Worm (Caenorhabditis elegans) whole organism, L3 larva: ENCODE data around the gene bgal-2.

Source experiments
- ama-1 ChIP-seq: fragments of 150-350 bp; optimal IDR thresholded peaks from 2 replicates; lab custom pipeline; 2018
- ceh-28 ChIP-seq: fragments of 150-350 bp; optimal IDR thresholded peaks from 2 replicates; lab custom pipeline; 2014; ENCODE audit warnings: missing biosample characterization, missing genetic modification reagents, missing genetic modification characterization
- elt-3 ChIP-seq, 3 experiments: fragments of 150-350 bp in 1 of 3; sonication (generic microtip) in 2 of 3; optimal IDR thresholded peaks; 2 replicates in 2 of 3; 4 replicates in 1 of 3; lab custom pipeline; 2014 to 2017; ENCODE audit warnings: missing biosample characterization in 3 of 3, missing genetic modification characterization in 3 of 3
- fkh-10 ChIP-seq: sonication (generic microtip); optimal IDR thresholded peaks from 2 replicates; lab custom pipeline; 2017; ENCODE audit warnings: missing biosample characterization, missing genetic modification reagents, missing genetic modification characterization
- nhr-237 ChIP-seq: fragments of 150-350 bp; optimal IDR thresholded peaks from 2 replicates; lab custom pipeline; 2014; ENCODE audit warnings: missing biosample characterization, missing genetic modification characterization
- sea-2 ChIP-seq: fragments of 150-350 bp; sonication (generic microtip); optimal IDR thresholded peaks from 4 replicates; lab custom pipeline; 2014; ENCODE audit warnings: missing biosample characterization, missing genetic modification reagents, missing genetic modification characterization
- skn-1 ChIP-seq: fragments of 150-350 bp; optimal IDR thresholded peaks from 2 replicates; lab custom pipeline; 2014; ENCODE audit warnings: missing biosample characterization, missing genetic modification characterization
- snpc-4 ChIP-seq: fragments of 150-350 bp; optimal IDR thresholded peaks from 2 replicates; lab custom pipeline; 2014; ENCODE audit warnings: missing biosample characterization, missing genetic modification characterization
- unc-62 ChIP-seq: fragments of 150-350 bp; sonication (generic microtip); optimal IDR thresholded peaks from 4 replicates; lab custom pipeline; 2014; ENCODE audit warnings: missing biosample characterization, missing genetic modification reagents, missing genetic modification characterization

DNA sequence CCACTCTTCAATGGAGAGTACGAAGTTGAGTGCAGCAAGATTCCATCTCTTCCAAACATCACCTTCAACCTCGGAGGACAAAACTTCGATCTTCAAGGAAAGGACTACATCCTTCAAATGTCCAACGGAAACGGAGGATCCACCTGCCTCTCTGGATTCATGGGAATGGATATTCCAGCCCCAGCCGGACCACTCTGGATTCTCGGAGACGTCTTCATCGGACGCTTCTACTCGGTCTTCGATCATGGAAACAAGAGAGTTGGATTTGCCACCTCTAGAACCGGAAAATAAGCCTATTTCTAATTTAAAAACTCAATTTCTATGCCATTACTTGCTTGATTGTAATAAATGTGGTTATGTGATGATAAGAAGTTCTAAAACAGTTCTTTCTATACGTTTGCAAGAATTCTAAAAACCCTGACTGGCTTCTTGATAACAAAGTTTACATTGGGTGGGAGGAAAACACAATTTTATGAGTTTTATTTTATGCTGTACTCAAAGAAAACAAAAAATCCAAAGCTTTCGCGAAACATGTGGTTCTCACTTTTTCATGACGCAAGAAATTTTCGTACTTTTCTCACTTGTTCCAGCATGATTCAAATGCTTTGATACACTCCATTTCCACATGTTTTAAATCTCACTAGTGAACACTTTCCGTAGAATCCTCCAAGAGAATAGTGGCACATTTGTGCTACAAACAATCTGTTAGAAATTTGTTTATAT lies 8.2 kb downstream of the bgal-2 start:
- TF ChIP-seq ama-1: no peak
- TF ChIP-seq unc-62 (GFP tag; lab: Kevin White, UChicago): no peak
- no peak for TF ChIP-seq sea-2
- no peak for TF ChIP-seq nhr-237 (tag; lab: Kevin White, UChicago)
- TF ChIP-seq elt-3 (tag; optimal IDR thresholded peaks at IDR 0.05; lab: Kevin White, UChicago): no peak
- TF ChIP-seq snpc-4 (tag; lab: Kevin White, UChicago): no peak
- TF ChIP-seq skn-1 (tag; lab: Kevin White, UChicago): no peak
- no peak for TF ChIP-seq ceh-28 (tag; lab: Kevin White, UChicago)
- TF ChIP-seq fkh-10 (GFP tag; lab: Kevin White, UChicago): no peak
